Fruit fly (Drosophila melanogaster): Measurements from ENCODE around the gene Mst57Dc.

The Mst57Dc gene

dm6 chr3R:25855594-25856305 lies 26.3 kb upstream of the Mst57Dc start, which contains the start of gene CG5890 (continued):
- TF ChIP-seq CG6765 (GFP tag; optimal IDR thresholded peaks at IDR 0.05), result peak; percentile 21
- TF ChIP-seq al (GFP tag; IDR thresholded peaks at IDR 0.05), result no peak
- peak; percentile 37 for TF ChIP-seq CG9727 (GFP tag; optimal IDR thresholded peaks at IDR 0.05)
- no peak for TF ChIP-seq gsb (GFP tag; IDR thresholded peaks at IDR 0.05)
- no peak for TF ChIP-seq CG8359 (GFP tag; optimal IDR thresholded peaks at IDR 0.05; ENCODE audit: borderline replicate concordance)
- TF ChIP-seq ken (GFP tag; IDR thresholded peaks at IDR 0.05), result no peak
- no peak for TF ChIP-seq nom (GFP tag; optimal IDR thresholded peaks at IDR 0.05)
- TF ChIP-seq CG32772 (GFP tag; IDR thresholded peaks at IDR 0.05), result no peak
- no peak for TF ChIP-seq mld (GFP tag; IDR thresholded peaks at IDR 0.05; ENCODE audit: partially characterized antibody)
- TF ChIP-seq cwo (GFP tag; optimal IDR thresholded peaks at IDR 0.05), result peak; percentile 48
- TF ChIP-seq gsb-n (tag; optimal IDR thresholded peaks at IDR 0.05), result no peak
- TF ChIP-seq Side (GFP tag; optimal IDR thresholded peaks at IDR 0.05), result no peak
- no peak for TF ChIP-seq Oli (tag; optimal IDR thresholded peaks at IDR 0.05)
- TF ChIP-seq Hmx (GFP tag; optimal IDR thresholded peaks at IDR 0.05), result no peak
- peak; percentile 6 for TF ChIP-seq caup (GFP tag; optimal IDR thresholded peaks at IDR 0.05; ENCODE audit: severe bottlenecking)
- no peak for TF ChIP-seq CG7372 (GFP tag; IDR thresholded peaks at IDR 0.05)
- TF ChIP-seq Deaf1 (tag; optimal IDR thresholded peaks at IDR 0.05), result peak; percentile 94
- TF ChIP-seq bcd (GFP tag; optimal IDR thresholded peaks at IDR 0.05), result peak; percentile 25
- TF ChIP-seq sens-2 (GFP tag; IDR thresholded peaks at IDR 0.05), result no peak
- no peak for TF ChIP-seq tgo (GFP tag; IDR thresholded peaks at IDR 0.05)
- TF ChIP-seq CG2120 (GFP tag; optimal IDR thresholded peaks at IDR 0.05), result no peak
- TF ChIP-seq CG14667 (GFP tag; IDR thresholded peaks at IDR 0.05), result no peak
- TF ChIP-seq sc (optimal IDR thresholded peaks at IDR 0.05), result no peak
- no peak for TF ChIP-seq sc (GFP tag; optimal IDR thresholded peaks at IDR 0.05)
- no peak for TF ChIP-seq CG14710 (tag; optimal IDR thresholded peaks at IDR 0.05)
- no peak for TF ChIP-seq Pdp1 (GFP tag; optimal IDR thresholded peaks at IDR 0.05)
- TF ChIP-seq CG2129 (GFP tag; IDR thresholded peaks at IDR 0.05; ENCODE audit: partially characterized antibody), result no peak
- no peak for TF ChIP-seq bbx (GFP tag; IDR thresholded peaks at IDR 0.05; ENCODE audit: partially characterized antibody)
- no peak for TF ChIP-seq tio (GFP tag; optimal IDR thresholded peaks at IDR 0.05)
- TF ChIP-seq Gsc (GFP tag; IDR thresholded peaks at IDR 0.05), result no peak
- no peak for TF ChIP-seq corto (GFP tag; optimal IDR thresholded peaks at IDR 0.05)
- TF ChIP-seq CG3163 (GFP tag; optimal IDR thresholded peaks at IDR 0.05), result no peak
- TF ChIP-seq Doc3 (GFP tag; IDR thresholded peaks at IDR 0.05; ENCODE audit: partially characterized antibody), result no peak
- no peak for TF ChIP-seq fd64A (GFP tag; optimal IDR thresholded peaks at IDR 0.05)
- TF ChIP-seq ap (GFP tag; IDR thresholded peaks at IDR 0.05), result no peak
- no peak for TF ChIP-seq CG16863 (GFP tag; optimal IDR thresholded peaks at IDR 0.05)
- TF ChIP-seq CG12071 (GFP tag; optimal IDR thresholded peaks at IDR 0.05), result no peak
- no peak for TF ChIP-seq ftz-f1 (GFP tag; optimal IDR thresholded peaks at IDR 0.05)
- TF ChIP-seq wdn (GFP tag; IDR thresholded peaks at IDR 0.05), result no peak
- TF ChIP-seq CG34376 (GFP tag; optimal IDR thresholded peaks at IDR 0.05), result no peak
- TF ChIP-seq HmgD (GFP tag; optimal IDR thresholded peaks at IDR 0.05), result no peak
- TF ChIP-seq CG12299 (tag; optimal IDR thresholded peaks at IDR 0.05), result no peak
- TF ChIP-seq Lpt (GFP tag; optimal IDR thresholded peaks at IDR 0.05), result no peak
- TF ChIP-seq Meics (GFP tag; optimal IDR thresholded peaks at IDR 0.05), result peak; percentile 72
- no peak for TF ChIP-seq CG34422 (GFP tag; IDR thresholded peaks at IDR 0.05)
- TF ChIP-seq CG10959 (GFP tag; IDR thresholded peaks at IDR 0.05), result no peak
- no peak for TF ChIP-seq schlank (tag; optimal IDR thresholded peaks at IDR 0.05)
- peak; percentile 3 for TF ChIP-seq CG9437 (GFP tag; optimal IDR thresholded peaks at IDR 0.05)
- TF ChIP-seq pfk (GFP tag; optimal IDR thresholded peaks at IDR 0.05), result no peak
- TF ChIP-seq CG18011 (GFP tag; optimal IDR thresholded peaks at IDR 0.05), result no peak

Measured in whole organism, embryonic.